Worm (Caenorhabditis elegans) whole organism, L4/young adult: ENCODE results near the gene K04C1.2.

Source experiments
- dao-5 ChIP-seq: sonication (generic microtip); optimal IDR thresholded peaks from 2 replicates; lab custom pipeline; 2016; ENCODE audit warnings: missing genotype, missing genetic modification characterization, moderate library complexity, missing compliant biosample characterization
- him-1 ChIP-seq: sonication (generic microtip); optimal IDR thresholded peaks from 2 replicates; lab custom pipeline; 2016; ENCODE audit warnings: missing genotype, missing genetic modification reagents, missing genetic modification characterization, missing compliant biosample characterization

DNA sequence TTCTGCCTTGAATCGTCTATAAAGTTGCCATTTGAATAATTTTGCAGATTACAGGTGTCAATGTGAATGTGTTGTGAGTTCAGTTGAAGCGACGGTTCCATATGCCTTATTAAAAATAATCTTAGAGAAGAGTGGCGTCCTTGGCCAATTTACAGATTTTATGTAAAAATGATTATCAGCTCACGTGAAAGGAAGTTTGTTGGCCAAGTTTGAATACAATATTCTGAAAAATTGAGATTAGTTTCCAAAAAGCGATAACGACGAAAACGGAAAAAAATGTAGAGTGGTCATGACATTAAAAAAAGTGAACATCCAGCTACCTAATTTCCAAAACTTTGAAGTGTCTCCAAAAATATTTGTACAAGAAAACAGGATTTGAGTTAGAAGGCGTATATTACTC, 16.5 kb downstream of the K04C1.2 start, which contains the start of gene E02H4.5:
- TF ChIP-seq dao-5 (tag; lab: Kevin White, UChicago) (no peak), him-1 (tag; lab: Kevin White, UChicago) (no peak)
